Worm (Caenorhabditis elegans) whole organism, young adult: Measurements from ENCODE around the gene R06F6.12.
A peak's percentile ranks its signal among the peaks of the same experiment; 100 is the strongest.

Source experiments
- F10E7.11 ChIP-seq: sonication (generic microtip); optimal IDR thresholded peaks from 2 replicates; lab custom pipeline; 2017; ENCODE audit warnings: mild to moderate bottlenecking, missing genetic modification characterization, moderate library complexity, missing compliant biosample characterization
- F22D6.2 ChIP-seq: sonication (generic microtip); optimal IDR thresholded peaks from 2 replicates; lab custom pipeline; 2016; ENCODE audit warnings: mild to moderate bottlenecking, missing genetic modification characterization, missing compliant biosample characterization
- F33H1.4 ChIP-seq: fragments of 200-800 bp; sonication (Bioruptor generic); IDR thresholded peaks from 2 replicates; pipeline ENCODE4 v1.3.6; 2022; ENCODE audit warnings: missing genetic modification reagents, missing genetic modification characterization, missing compliant biosample characterization
- F55B11.4 ChIP-seq: sonication (generic microtip); optimal IDR thresholded peaks from 2 replicates; lab custom pipeline; 2016; ENCODE audit warnings: missing compliant biosample characterization, missing genetic modification characterization, borderline replicate concordance; ENCODE audit not compliant: insufficient read depth
- T26A5.8 ChIP-seq: sonication (generic microtip); optimal IDR thresholded peaks from 2 replicates; lab custom pipeline; 2016; ENCODE audit warnings: missing genetic modification characterization, missing compliant biosample characterization
- Y95B8A.8 ChIP-seq: fragments of 200-800 bp; sonication (Bioruptor generic); IDR thresholded peaks from 2 replicates; pipeline ENCODE4 v1.3.6; 2022; ENCODE audit warnings: missing genetic modification reagents, missing genetic modification characterization, missing compliant biosample characterization
- aptf-3 ChIP-seq: fragments of 200-800 bp; sonication (Bioruptor generic); IDR thresholded peaks from 2 replicates; pipeline ENCODE4 v1.3.6; 2022; ENCODE audit warnings: missing genetic modification characterization, missing compliant biosample characterization
- attf-5 ChIP-seq: fragments of 200-800 bp; sonication (Bioruptor generic); optimal IDR thresholded peaks from 2 replicates; lab custom pipeline; 2018; ENCODE audit warnings: mild to moderate bottlenecking, missing genetic modification characterization, missing compliant biosample characterization
- bed-2 ChIP-seq: fragments of 200-800 bp; sonication (Bioruptor generic); IDR thresholded peaks from 2 replicates; pipeline ENCODE4 v1.3.6; 2022; ENCODE audit warnings: missing genetic modification reagents, missing genetic modification characterization, missing compliant biosample characterization
- cebp-1 ChIP-seq, 2 experiments: fragments of 200-800 bp in 1 of 2; sonication (Bioruptor generic) in 1 of 2; sonication (generic microtip) in 1 of 2; IDR thresholded peaks in 1 of 2; optimal IDR thresholded peaks in 1 of 2; 2 replicates each; pipeline versions ENCODE4 v1.3.6 to Lab custom; 2017 to 2022; ENCODE audit warnings: missing compliant biosample characterization in 2 of 2, missing genetic modification characterization in 2 of 2, mild to moderate bottlenecking in 1 of 2, missing genetic modification reagents in 1 of 2, moderate library complexity in 1 of 2
- cebp-2 ChIP-seq: fragments of 200-800 bp; sonication (Bioruptor generic); IDR thresholded peaks from 2 replicates; pipeline ENCODE4 v1.3.6; 2022; ENCODE audit warnings: missing genetic modification characterization, missing compliant biosample characterization
- ceh-27 ChIP-seq: fragments of 200-800 bp; sonication (Bioruptor generic); optimal IDR thresholded peaks from 2 replicates; lab custom pipeline; 2018; ENCODE audit warnings: mild to moderate bottlenecking, missing genetic modification characterization, moderate library complexity, missing compliant biosample characterization
- dox-1 ChIP-seq: fragments of 200-800 bp; sonication (Bioruptor generic); IDR thresholded peaks from 2 replicates; pipeline ENCODE4 v1.3.6; 2022; ENCODE audit warnings: missing genetic modification reagents, missing genetic modification characterization, missing compliant biosample characterization
- dpl-1 ChIP-seq: fragments of 150-350 bp; optimal IDR thresholded peaks from 2 replicates; lab custom pipeline; 2014; ENCODE audit warnings: missing biosample characterization, missing genetic modification reagents, missing genetic modification characterization
- egl-18 ChIP-seq: fragments of 200-800 bp; sonication (Bioruptor generic); IDR thresholded peaks from 2 replicates; pipeline ENCODE4 v1.3.6; 2022; ENCODE audit warnings: missing genetic modification reagents, missing genetic modification characterization, missing compliant biosample characterization
- egl-44 ChIP-seq: fragments of 200-800 bp; sonication (Bioruptor generic); IDR thresholded peaks from 2 replicates; pipeline ENCODE4 v1.3.6; 2022; ENCODE audit warnings: missing genetic modification reagents, missing genetic modification characterization, missing compliant biosample characterization
- egrh-3 ChIP-seq: fragments of 200-800 bp; sonication (Bioruptor generic); IDR thresholded peaks from 2 replicates; pipeline ENCODE4 v1.3.6; 2022; ENCODE audit warnings: missing genetic modification reagents, missing genetic modification characterization, missing compliant biosample characterization
- ekl-4 ChIP-seq: fragments of 200-800 bp; sonication (Bioruptor generic); IDR thresholded peaks from 2 replicates; pipeline ENCODE4 v1.3.6; 2022; ENCODE audit warnings: missing genetic modification reagents, missing genetic modification characterization, missing compliant biosample characterization
- gei-17 ChIP-seq: fragments of 200-800 bp; sonication (Bioruptor generic); optimal IDR thresholded peaks from 2 replicates; lab custom pipeline; 2018; ENCODE audit warnings: mild to moderate bottlenecking, missing genetic modification characterization, missing compliant biosample characterization
- hmg-20 ChIP-seq: fragments of 200-800 bp; sonication (Bioruptor generic); IDR thresholded peaks from 2 replicates; pipeline ENCODE4 v1.3.6; 2022; ENCODE audit warnings: missing genetic modification reagents, missing genetic modification characterization, missing compliant biosample characterization
- hrde-1 ChIP-seq: sonication (generic microtip); optimal IDR thresholded peaks from 2 replicates; lab custom pipeline; 2016; ENCODE audit warnings: missing genetic modification characterization, mild to moderate bottlenecking, missing compliant biosample characterization, moderate library complexity, missing genotype, missing genetic modification reagents, borderline replicate concordance
- lir-1 ChIP-seq: fragments of 200-800 bp; sonication (Bioruptor generic); conservative IDR thresholded peaks from 2 replicates; pipeline ENCODE4 v1.3.6; 2022; ENCODE audit warnings: missing genetic modification reagents, missing genetic modification characterization, missing compliant biosample characterization
- lsl-1 ChIP-seq: fragments of 200-800 bp; sonication (Bioruptor generic); optimal IDR thresholded peaks from 2 replicates; lab custom pipeline; 2018; ENCODE audit warnings: mild to moderate bottlenecking, missing genetic modification characterization, moderate library complexity, missing compliant biosample characterization
- madf-6 ChIP-seq: fragments of 200-800 bp; sonication (Bioruptor generic); IDR thresholded peaks from 2 replicates; pipeline ENCODE4 v1.3.6; 2022; ENCODE audit warnings: missing genetic modification reagents, missing genetic modification characterization, missing compliant biosample characterization
- rec-8 ChIP-seq, 2 experiments: sonication (generic microtip); optimal IDR thresholded peaks; 2 replicates each; lab custom pipeline; 2016; ENCODE audit warnings: mild to moderate bottlenecking in 2 of 2, missing genetic modification characterization in 2 of 2, missing genetic modification reagents in 2 of 2, missing genotype in 2 of 2, missing biosample characterization in 1 of 2, missing compliant biosample characterization in 1 of 2, moderate library complexity in 1 of 2
- sdz-38 ChIP-seq: sonication (generic microtip); optimal IDR thresholded peaks from 2 replicates; lab custom pipeline; 2016; ENCODE audit warnings: missing genotype, missing genetic modification characterization, missing compliant biosample characterization
- snpc-1.3 ChIP-seq: sonication (generic microtip); optimal IDR thresholded peaks from 2 replicates; lab custom pipeline; 2017; ENCODE audit warnings: missing genetic modification characterization, mild to moderate bottlenecking, missing compliant biosample characterization, antibody characterized with exemption, moderate library complexity, missing genotype, missing genetic modification reagents; ENCODE audit not compliant: insufficient read depth
- somi-1 ChIP-seq: fragments of 200-800 bp; sonication (Bioruptor generic); optimal IDR thresholded peaks from 2 replicates; lab custom pipeline; 2018; ENCODE audit warnings: mild to moderate bottlenecking, missing genetic modification characterization, missing compliant biosample characterization
- tlf-1 ChIP-seq: fragments of 200-800 bp; sonication (Bioruptor generic); optimal IDR thresholded peaks from 2 replicates; lab custom pipeline; 2018; ENCODE audit warnings: mild to moderate bottlenecking, missing genetic modification characterization, missing compliant biosample characterization
- unc-62 ChIP-seq: fragments of 150-350 bp; optimal IDR thresholded peaks from 2 replicates; lab custom pipeline; 2014; ENCODE audit warnings: missing biosample characterization, missing genetic modification reagents, missing genetic modification characterization
- zfh-2 ChIP-seq: fragments of 200-800 bp; sonication (Bioruptor generic); conservative IDR thresholded peaks from 2 replicates; pipeline ENCODE4 v1.3.6; 2022; ENCODE audit warnings: missing genetic modification reagents, missing genetic modification characterization, missing compliant biosample characterization
- ztf-28 ChIP-seq: fragments of 200-800 bp; sonication (Bioruptor generic); IDR thresholded peaks from 2 replicates; pipeline ENCODE4 v1.3.6; 2022; ENCODE audit warnings: missing genetic modification reagents, missing genetic modification characterization, missing compliant biosample characterization
- ztf-6 ChIP-seq: fragments of 200-800 bp; sonication (Bioruptor generic); IDR thresholded peaks from 2 replicates; pipeline ENCODE4 v1.3.6; 2022; ENCODE audit warnings: missing genetic modification reagents, missing genetic modification characterization, missing compliant biosample characterization

R06F6.12 gene

DNA sequence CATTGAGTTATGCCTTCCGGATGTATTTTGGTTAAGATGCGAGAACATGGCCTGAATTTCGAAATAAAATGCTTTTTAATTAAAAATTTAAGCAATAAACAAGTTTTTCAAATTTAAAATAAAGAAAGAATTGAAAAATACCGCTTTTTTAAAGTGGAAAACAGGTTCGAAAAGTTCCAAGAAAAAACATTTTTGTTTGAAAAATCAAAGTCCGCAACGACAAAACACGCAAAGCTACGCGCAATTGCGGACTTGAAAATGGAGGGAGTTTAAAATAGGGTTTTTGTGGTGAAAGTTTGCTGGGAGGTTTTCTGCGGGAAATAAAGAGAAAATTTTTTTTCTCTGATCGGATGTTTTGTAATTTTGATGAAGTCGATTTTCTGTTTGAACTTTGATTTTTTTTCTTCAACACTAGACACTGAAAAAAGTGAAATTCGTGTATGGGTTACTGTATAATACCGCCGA lies 25.4 kb downstream of the R06F6.12 start, which contains the start of gene npp-19 (continued):
- TF ChIP-seq tlf-1 (no peak), snpc-1.3 (tag; lab: Kevin White, UChicago) (peak; percentile 42), lir-1 (GFP tag; lab: Robert Waterston, UW) (no peak), dox-1 (no peak), F10E7.11 (tag; lab: Kevin White, UChicago) (no peak), lsl-1 (GFP tag; lab: Kevin White, UChicago) (peak; percentile 24), zfh-2 (GFP tag; lab: Robert Waterston, UW) (no peak), egrh-3 (GFP tag; lab: Robert Waterston, UW) (no peak), cebp-2 (GFP tag; lab: Robert Waterston, UW) (no peak), F33H1.4 (GFP tag; lab: Robert Waterston, UW) (peak; percentile 47), hrde-1 (tag; lab: Kevin White, UChicago) (no peak), somi-1 (GFP tag; lab: Kevin White, UChicago) (no peak), dpl-1 (GFP tag; lab: Kevin White, UChicago) (peak; percentile 96), attf-5 (GFP tag; lab: Kevin White, UChicago) (peak; percentile 46), ztf-6 (GFP tag; lab: Robert Waterston, UW) (no peak)

DNA sequence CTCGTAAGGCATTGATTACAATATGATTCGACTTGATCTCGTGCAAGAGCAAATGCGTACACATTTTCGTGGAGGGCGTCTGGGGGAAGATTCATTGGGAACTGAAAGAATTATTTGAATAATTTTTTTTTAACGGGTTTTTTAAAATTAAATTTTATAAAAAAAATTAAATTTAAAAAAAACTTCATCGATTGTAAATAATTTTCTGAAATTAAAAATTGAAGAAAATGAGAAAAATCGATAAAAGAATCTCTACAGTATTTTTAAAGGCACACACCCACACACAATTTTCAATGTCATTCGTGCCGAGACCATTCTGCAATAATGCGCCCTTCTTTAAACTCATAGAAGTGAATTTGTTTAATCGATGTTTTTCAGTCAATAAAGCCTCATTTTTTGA lies 27.7 kb downstream of the R06F6.12 start, which contains the start of gene set-14:
Gene set-14 (minus strand): TSS at position 101 of the 400 bp plus-strand sequence.
- TF ChIP-seq ceh-27: no peak
- peak; percentile 18 for TF ChIP-seq lsl-1 (GFP tag; lab: Kevin White, UChicago)
- no peak for TF ChIP-seq ztf-28 (GFP tag; lab: Robert Waterston, UW)
- no peak for TF ChIP-seq rec-8 (tag; optimal IDR thresholded peaks at IDR 0.05; lab: Kevin White, UChicago)
- TF ChIP-seq cebp-1 (GFP tag; IDR thresholded peaks at IDR 0.05; lab: Robert Waterston, UW): no peak
- TF ChIP-seq cebp-1 (tag; optimal IDR thresholded peaks at IDR 0.05; lab: Kevin White, UChicago): no peak
- no peak for TF ChIP-seq F22D6.2 (tag; lab: Kevin White, UChicago)
- no peak for TF ChIP-seq F55B11.4 (tag; lab: Kevin White, UChicago)
- peak; percentile 21; the same call in 1 of the 2 replicates for TF ChIP-seq madf-6 (GFP tag; lab: Robert Waterston, UW)

DNA sequence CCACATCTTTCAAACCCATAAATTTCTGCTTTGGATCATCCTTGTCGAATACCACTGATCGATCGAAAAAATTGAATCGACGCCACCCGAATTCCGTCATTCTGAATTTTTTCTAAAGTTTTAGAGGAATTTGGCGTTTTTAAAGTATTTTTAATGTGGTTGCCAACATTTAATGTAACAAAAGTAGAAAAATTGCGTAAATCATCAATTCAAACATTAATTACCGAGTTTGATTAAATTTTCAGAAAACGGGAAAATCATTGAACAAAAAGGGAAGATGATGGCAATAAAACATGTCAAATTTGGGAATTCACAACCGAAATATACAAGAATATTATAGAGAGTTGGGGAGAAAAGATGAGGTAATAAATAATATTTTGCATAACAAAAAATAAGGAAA lies 30.5 kb downstream of the R06F6.12 start, which contains the start of gene vps-11:
Gene vps-11 (minus strand): TSS at position 101 of the 400 bp plus-strand sequence.
- TF ChIP-seq Y95B8A.8 (no peak), ceh-27 (no peak), bed-2 (GFP tag; lab: Robert Waterston, UW) (no peak), T26A5.8 (tag; lab: Kevin White, UChicago) (no peak), ekl-4 (GFP tag; lab: Robert Waterston, UW) (no peak), gei-17 (GFP tag; lab: Kevin White, UChicago) (no peak), F22D6.2 (tag; lab: Kevin White, UChicago) (no peak), egl-18 (no peak), unc-62 (GFP tag; lab: Kevin White, UChicago) (no peak), hmg-20 (GFP tag; lab: Robert Waterston, UW) (no peak), aptf-3 (GFP tag; lab: Robert Waterston, UW) (no peak), sdz-38 (tag; lab: Kevin White, UChicago) (no peak), egl-44 (GFP tag; lab: Robert Waterston, UW) (no peak)
